Worm (Caenorhabditis elegans) whole organism, mixed stage, embryonic: ENCODE measurements around the gene F41C3.11.

Source experiments
- M03D4.4 ChIP-seq: sonication (generic microtip); optimal IDR thresholded peaks from 2 replicates; lab custom pipeline; 2017; ENCODE audit warnings: mild to moderate bottlenecking, missing genetic modification characterization, missing compliant biosample characterization
- blmp-1 ChIP-seq: fragments of 150-350 bp; optimal IDR thresholded peaks from 2 replicates; lab custom pipeline; 2014; ENCODE audit warnings: missing biosample characterization, missing genetic modification characterization
- ceh-39 ChIP-seq: fragments of 150-350 bp; optimal IDR thresholded peaks from 2 replicates; lab custom pipeline; 2014; ENCODE audit warnings: missing biosample characterization, missing genetic modification characterization
- ceh-43 ChIP-seq: fragments of 200-800 bp; sonication (Bioruptor generic); optimal IDR thresholded peaks from 2 replicates; lab custom pipeline; 2018; ENCODE audit warnings: mild to moderate bottlenecking, missing genetic modification characterization, moderate library complexity, missing compliant biosample characterization
- ceh-83 ChIP-seq: fragments of 200-800 bp; sonication (Bioruptor generic); optimal IDR thresholded peaks from 2 replicates; lab custom pipeline; 2018; ENCODE audit warnings: mild to moderate bottlenecking, missing genetic modification characterization, missing compliant biosample characterization
- ces-1 ChIP-seq: fragments of 150-350 bp; optimal IDR thresholded peaks from 2 replicates; lab custom pipeline; 2014; ENCODE audit warnings: missing biosample characterization, missing genetic modification reagents, missing genetic modification characterization
- cnd-1 ChIP-seq: fragments of 200-800 bp; sonication (Bioruptor generic); optimal IDR thresholded peaks from 2 replicates; lab custom pipeline; 2018; ENCODE audit warnings: mild to moderate bottlenecking, missing genetic modification characterization, missing compliant biosample characterization
- drap-1 ChIP-seq: fragments of 200-800 bp; sonication (Bioruptor generic); optimal IDR thresholded peaks from 3 replicates; lab custom pipeline; 2018; ENCODE audit warnings: mild to moderate bottlenecking, missing genetic modification characterization, missing compliant biosample characterization
- elt-1 ChIP-seq: sonication (generic microtip); optimal IDR thresholded peaks from 2 replicates; lab custom pipeline; 2017; ENCODE audit warnings: missing genetic modification characterization, mild to moderate bottlenecking, missing compliant biosample characterization, antibody characterized with exemption, moderate library complexity, borderline replicate concordance; ENCODE audit not compliant: insufficient read depth
- elt-3 ChIP-seq: fragments of 150-350 bp; optimal IDR thresholded peaks from 2 replicates; lab custom pipeline; 2014; ENCODE audit warnings: missing biosample characterization, missing genetic modification characterization
- flh-1 ChIP-seq: fragments of 200-800 bp; sonication (Bioruptor generic); optimal IDR thresholded peaks from 2 replicates; lab custom pipeline; 2018; ENCODE audit warnings: mild to moderate bottlenecking, missing genetic modification characterization, moderate library complexity, missing compliant biosample characterization
- ham-2 ChIP-seq: fragments of 200-800 bp; sonication (Bioruptor generic); optimal IDR thresholded peaks from 2 replicates; lab custom pipeline; 2018; ENCODE audit warnings: mild to moderate bottlenecking, missing genetic modification characterization, missing compliant biosample characterization
- hlh-1 ChIP-seq: fragments of 150-350 bp; optimal IDR thresholded peaks from 2 replicates; lab custom pipeline; 2014; ENCODE audit warnings: missing biosample characterization, missing genetic modification reagents, missing genetic modification characterization
- lin-13 ChIP-seq: fragments of 150-350 bp; optimal IDR thresholded peaks from 2 replicates; lab custom pipeline; 2014; ENCODE audit warnings: missing biosample characterization, missing genetic modification characterization
- lin-32 ChIP-seq: fragments of 200-800 bp; sonication (Bioruptor generic); optimal IDR thresholded peaks from 2 replicates; lab custom pipeline; 2018; ENCODE audit warnings: mild to moderate bottlenecking, missing genetic modification characterization, missing compliant biosample characterization
- lsy-2 ChIP-seq: fragments of 150-350 bp; optimal IDR thresholded peaks from 2 replicates; lab custom pipeline; 2014; ENCODE audit warnings: missing biosample characterization, missing genetic modification characterization
- mep-1 ChIP-seq: fragments of 150-350 bp; optimal IDR thresholded peaks from 2 replicates; lab custom pipeline; 2017; ENCODE audit warnings: missing biosample characterization, missing genetic modification reagents, missing genetic modification characterization, inconsistent platforms
- mls-2 ChIP-seq: sonication (generic microtip); optimal IDR thresholded peaks from 2 replicates; lab custom pipeline; 2016; ENCODE audit warnings: mild to moderate bottlenecking, missing genetic modification characterization, moderate library complexity, missing compliant biosample characterization
- nhr-12 ChIP-seq: fragments of 150-350 bp; optimal IDR thresholded peaks from 2 replicates; lab custom pipeline; 2014; ENCODE audit warnings: missing biosample characterization, missing genetic modification characterization
- nhr-2 ChIP-seq: fragments of 150-350 bp; optimal IDR thresholded peaks from 2 replicates; lab custom pipeline; 2014; ENCODE audit warnings: missing biosample characterization, missing genetic modification characterization
- nhr-237 ChIP-seq: fragments of 150-350 bp; optimal IDR thresholded peaks from 2 replicates; lab custom pipeline; 2014; ENCODE audit warnings: missing biosample characterization, missing genetic modification characterization
- nhr-28 ChIP-seq: fragments of 150-350 bp; optimal IDR thresholded peaks from 2 replicates; lab custom pipeline; 2014; ENCODE audit warnings: missing biosample characterization, missing genetic modification characterization
- nhr-76 ChIP-seq: sonication (generic microtip); optimal IDR thresholded peaks from 2 replicates; lab custom pipeline; 2017; ENCODE audit warnings: missing biosample characterization, missing genetic modification characterization
- pha-4 ChIP-seq: fragments of 150-350 bp; optimal IDR thresholded peaks from 2 replicates; lab custom pipeline; 2018; ENCODE audit warnings: missing biosample characterization, missing genetic modification reagents, missing genetic modification characterization
- sptf-1 ChIP-seq: sonication (generic microtip); optimal IDR thresholded peaks from 2 replicates; lab custom pipeline; 2017; ENCODE audit warnings: mild to moderate bottlenecking, missing genetic modification characterization, moderate library complexity, missing compliant biosample characterization
- unc-120 ChIP-seq: sonication (generic microtip); optimal IDR thresholded peaks from 2 replicates; lab custom pipeline; 2017; ENCODE audit warnings: missing genetic modification characterization, missing compliant biosample characterization; ENCODE audit not compliant: poor library complexity, severe bottlenecking
- unc-39 ChIP-seq: fragments of 150-350 bp; optimal IDR thresholded peaks from 2 replicates; lab custom pipeline; 2014; ENCODE audit warnings: missing biosample characterization, missing genetic modification characterization
- unc-62 ChIP-seq: fragments of 150-350 bp; optimal IDR thresholded peaks from 2 replicates; lab custom pipeline; 2014; ENCODE audit warnings: missing biosample characterization, missing genetic modification reagents, missing genetic modification characterization
- zip-8 ChIP-seq: fragments of 150-350 bp; optimal IDR thresholded peaks from 2 replicates; lab custom pipeline; 2014; ENCODE audit warnings: missing biosample characterization, missing genetic modification characterization
- ztf-11 ChIP-seq: fragments of 150-350 bp; optimal IDR thresholded peaks from 2 replicates; lab custom pipeline; 2014; ENCODE audit warnings: missing biosample characterization, missing genetic modification characterization

The F41C3.11 gene

ce11 chrII:4762574-4763285 is 29.0 kb upstream of the F41C3.11 start, which contains the start of gene F26G1.2:
Gene F26G1.2 (plus strand): TSS chrII:4763081.
- TF ChIP-seq ces-1 (no peak), M03D4.4 (tag; lab: Kevin White, UChicago) (no peak), ceh-43 (no peak), drap-1 (GFP tag; lab: Kevin White, UChicago) (no peak), unc-39 (tag; lab: Kevin White, UChicago) (no peak), elt-3 (tag; lab: Kevin White, UChicago) (no peak), nhr-237 (tag; lab: Kevin White, UChicago) (no peak), mls-2 (tag; lab: Kevin White, UChicago) (no peak), ceh-39 (tag; lab: Kevin White, UChicago) (no peak), ham-2 (GFP tag; lab: Kevin White, UChicago) (no peak), sptf-1 (tag; lab: Kevin White, UChicago) (no peak), mep-1 (no peak), lin-13 (tag; lab: Kevin White, UChicago) (no peak), lin-32 (no peak), pha-4 (tag; lab: Kevin White, UChicago) (no peak), elt-1 (tag; lab: Kevin White, UChicago) (no peak), nhr-76 (tag; lab: Kevin White, UChicago) (no peak), flh-1 (GFP tag; lab: Kevin White, UChicago) (no peak), nhr-12 (tag; lab: Kevin White, UChicago) (no peak)
- TF ChIP-seq, all 35 proteins: peak for 0

DNA sequence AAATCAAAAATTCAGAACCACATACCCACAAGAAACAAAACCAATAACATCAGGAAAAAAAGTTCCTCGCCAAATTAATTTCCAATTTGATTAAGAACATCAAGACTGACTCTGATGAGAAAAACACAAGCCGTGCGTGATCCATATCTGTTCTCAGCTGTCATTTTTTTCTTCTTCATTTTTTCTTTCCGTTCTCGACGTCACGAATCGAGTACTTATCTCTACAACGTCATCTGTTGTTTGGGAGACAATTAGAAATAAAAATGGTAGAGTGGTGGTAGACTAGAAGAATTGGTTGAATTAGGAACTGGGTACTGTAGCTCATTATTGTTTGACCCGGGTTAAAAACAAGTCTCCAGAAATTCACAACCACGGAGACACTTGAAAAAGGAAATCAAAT is 27.3 kb upstream of the F41C3.11 start:
- no peak for TF ChIP-seq mep-1
- TF ChIP-seq ztf-11, result no peak
- no peak for TF ChIP-seq unc-39 (tag; lab: Kevin White, UChicago)
- TF ChIP-seq M03D4.4 (tag; lab: Kevin White, UChicago), result no peak
- TF ChIP-seq lin-13 (tag; lab: Kevin White, UChicago), result no peak
- TF ChIP-seq elt-3 (tag; lab: Kevin White, UChicago), result no peak
- no peak for TF ChIP-seq ces-1

DNA sequence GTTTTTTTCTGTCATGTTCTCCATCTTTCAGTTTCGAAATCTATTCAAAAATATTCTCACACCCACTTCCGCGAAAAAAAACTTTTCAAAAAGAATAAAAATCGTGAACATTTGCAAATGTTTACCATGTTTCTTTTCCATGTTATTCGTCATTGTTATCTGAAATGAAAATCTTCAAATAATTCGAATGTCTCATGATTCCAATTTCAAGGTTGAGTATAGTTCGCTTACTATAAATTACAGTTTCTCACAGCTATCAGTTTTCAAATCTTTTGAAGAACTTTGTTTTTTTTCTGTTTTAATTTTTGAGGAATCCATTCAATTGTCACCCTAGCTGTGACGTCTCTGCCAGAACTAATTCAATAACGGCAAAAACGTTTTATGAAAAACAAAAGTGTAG is 26.1 kb upstream of the F41C3.11 start:
- TF ChIP-seq unc-120 (tag; lab: Kevin White, UChicago) (no peak), nhr-2 (no peak), ces-1 (no peak), nhr-28 (tag; lab: Kevin White, UChicago) (no peak), unc-62 (GFP tag; lab: Kevin White, UChicago) (no peak)

ce11 chrII:4758462-4758861 is 24.7 kb upstream of the F41C3.11 start, which contains the start of gene F26G1.3:
Gene F26G1.3 (plus strand): TSS chrII:4758762.
- TF ChIP-seq nhr-2, result no peak
- no peak for TF ChIP-seq ceh-83 (GFP tag; lab: Kevin White, UChicago)
- TF ChIP-seq lsy-2, result no peak
- no peak for TF ChIP-seq nhr-76 (tag; lab: Kevin White, UChicago)
- no peak for TF ChIP-seq elt-1 (tag; lab: Kevin White, UChicago)
- TF ChIP-seq ham-2 (GFP tag; lab: Kevin White, UChicago), result no peak
- TF ChIP-seq zip-8, result no peak
- TF ChIP-seq hlh-1 (tag; lab: Kevin White, UChicago), result no peak
- TF ChIP-seq flh-1 (GFP tag; lab: Kevin White, UChicago), result no peak
- TF ChIP-seq unc-120 (tag; lab: Kevin White, UChicago), result no peak
- no peak for TF ChIP-seq unc-39 (tag; lab: Kevin White, UChicago)
- no peak for TF ChIP-seq pha-4 (tag; lab: Kevin White, UChicago)
- TF ChIP-seq ceh-39 (tag; lab: Kevin White, UChicago), result no peak
- TF ChIP-seq cnd-1 (tag; lab: Kevin White, UChicago), result no peak
- no peak for TF ChIP-seq drap-1 (GFP tag; lab: Kevin White, UChicago)
- no peak for TF ChIP-seq nhr-12 (tag; lab: Kevin White, UChicago)

DNA sequence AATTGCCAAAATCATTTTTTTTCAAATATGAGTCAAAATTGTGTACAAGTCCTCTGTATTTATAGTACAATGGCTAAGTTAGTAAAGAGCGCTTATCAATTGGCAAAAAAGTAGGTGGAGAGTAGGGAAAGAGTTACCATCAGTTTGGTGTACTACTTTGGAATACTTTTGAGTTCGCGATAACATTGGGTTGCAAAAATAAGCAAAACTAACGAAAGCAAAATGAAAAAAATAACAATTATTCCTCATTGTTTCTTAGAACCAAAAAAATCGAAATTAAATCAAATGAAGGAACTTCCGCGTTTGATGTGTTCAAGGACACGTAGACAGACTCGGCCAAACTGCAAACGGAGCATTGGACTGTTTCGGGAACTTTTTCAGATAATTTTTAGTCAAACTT is 23.0 kb upstream of the F41C3.11 start, which contains the start of gene C27D9.2:
C27D9.2 (minus strand) TSS at position 101 of the 400 bp plus-strand sequence.
- no peak for TF ChIP-seq hlh-1 (tag; lab: Kevin White, UChicago)
- TF ChIP-seq blmp-1 (tag; lab: Kevin White, UChicago), result no peak
- no peak for TF ChIP-seq elt-1 (tag; lab: Kevin White, UChicago)
